Worm (Caenorhabditis elegans) whole organism, L1 larva: ENCODE results near the gene dyf-18.
"Not testable (repeated sequence)": the region's sequence is repeated elsewhere in the genome, so short reads cannot be mapped to it uniquely, and the experiment has no call there.

Experiments used
- F16B12.6 ChIP-seq: fragments of 150-350 bp; optimal IDR thresholded peaks from 2 replicates; lab custom pipeline; 2014; ENCODE audit warnings: missing biosample characterization, missing genetic modification characterization
- aly-2 ChIP-seq: fragments of 150-350 bp; optimal IDR thresholded peaks from 2 replicates; lab custom pipeline; 2014; ENCODE audit warnings: missing biosample characterization, missing genetic modification characterization
- ama-1 ChIP-seq: fragments of 150-350 bp; optimal IDR thresholded peaks from 2 replicates; lab custom pipeline; 2014
- blmp-1 ChIP-seq: fragments of 150-350 bp; optimal IDR thresholded peaks from 2 replicates; lab custom pipeline; 2014; ENCODE audit warnings: missing biosample characterization, missing genetic modification characterization
- ceh-90 ChIP-seq: sonication (generic microtip); optimal IDR thresholded peaks from 2 replicates; lab custom pipeline; 2016; ENCODE audit warnings: missing genetic modification characterization, missing compliant biosample characterization
- dsc-1 ChIP-seq: sonication (generic microtip); optimal IDR thresholded peaks from 2 replicates; lab custom pipeline; 2016; ENCODE audit warnings: mild to moderate bottlenecking, missing genetic modification characterization, missing compliant biosample characterization
- efl-3 ChIP-seq: fragments of 200-800 bp; sonication (Bioruptor generic); optimal IDR thresholded peaks from 2 replicates; lab custom pipeline; 2018; ENCODE audit warnings: mild to moderate bottlenecking, missing genetic modification characterization, missing compliant biosample characterization
- egl-27 ChIP-seq, 2 experiments: fragments of 150-350 bp in 1 of 2; sonication (generic microtip); optimal IDR thresholded peaks; 3 replicates each; lab custom pipeline; 2017 to 2018; ENCODE audit warnings: missing biosample characterization in 2 of 2, missing genetic modification characterization in 2 of 2, missing genetic modification reagents in 2 of 2
- elt-3 ChIP-seq, 6 experiments: fragments of 150-350 bp in 1 of 6; sonication (generic microtip); optimal IDR thresholded peaks; 2 replicates each; lab custom pipeline; 2017 to 2018; ENCODE audit warnings: missing biosample characterization in 6 of 6, missing genetic modification characterization in 6 of 6, inconsistent platforms in 1 of 6
- ets-5 ChIP-seq: fragments of 200-800 bp; sonication (Bioruptor generic); IDR thresholded peaks from 2 replicates; pipeline ENCODE4 v1.3.6; 2022; ENCODE audit warnings: missing genetic modification characterization, missing compliant biosample characterization
- fkh-10 ChIP-seq: sonication (generic microtip); optimal IDR thresholded peaks from 2 replicates; lab custom pipeline; 2017; ENCODE audit warnings: missing biosample characterization, missing genetic modification reagents, missing genetic modification characterization
- fkh-4 ChIP-seq: sonication (generic microtip); optimal IDR thresholded peaks from 2 replicates; lab custom pipeline; 2016; ENCODE audit warnings: missing compliant biosample characterization, missing genetic modification characterization, borderline replicate concordance
- fkh-8 ChIP-seq: sonication (generic microtip); optimal IDR thresholded peaks from 2 replicates; lab custom pipeline; 2016; ENCODE audit warnings: mild to moderate bottlenecking, missing genetic modification characterization, missing compliant biosample characterization
- lin-13 ChIP-seq: fragments of 150-350 bp; optimal IDR thresholded peaks from 2 replicates; lab custom pipeline; 2014; ENCODE audit warnings: missing biosample characterization, missing genetic modification reagents, missing genetic modification characterization
- lin-39 ChIP-seq: fragments of 150-350 bp; optimal IDR thresholded peaks from 2 replicates; lab custom pipeline; 2014; ENCODE audit warnings: missing biosample characterization, missing genetic modification reagents, missing genetic modification characterization
- lir-3 ChIP-seq: sonication (generic microtip); optimal IDR thresholded peaks from 2 replicates; lab custom pipeline; 2016; ENCODE audit warnings: mild to moderate bottlenecking, missing genetic modification characterization, moderate library complexity, missing compliant biosample characterization; ENCODE audit not compliant: poor library complexity
- mab-9 ChIP-seq: fragments of 200-800 bp; sonication (Bioruptor generic); IDR thresholded peaks from 2 replicates; pipeline ENCODE4 v1.3.6; 2022; ENCODE audit warnings: missing genetic modification reagents, missing genetic modification characterization, missing compliant biosample characterization
- mef-2 ChIP-seq: fragments of 150-350 bp; optimal IDR thresholded peaks from 2 replicates; lab custom pipeline; 2014; ENCODE audit warnings: missing biosample characterization, missing genetic modification characterization
- mep-1 ChIP-seq: fragments of 150-350 bp; optimal IDR thresholded peaks from 2 replicates; lab custom pipeline; 2014; ENCODE audit warnings: missing biosample characterization, missing genetic modification characterization
- nhr-19 ChIP-seq: fragments of 200-800 bp; sonication (Bioruptor generic); conservative IDR thresholded peaks from 2 replicates; pipeline ENCODE4 v1.3.6; 2022; ENCODE audit warnings: missing genetic modification characterization, missing compliant biosample characterization
- nhr-71 ChIP-seq: sonication (generic microtip); optimal IDR thresholded peaks from 2 replicates; lab custom pipeline; 2016; ENCODE audit warnings: mild to moderate bottlenecking, missing genetic modification characterization, moderate library complexity, missing compliant biosample characterization
- nhr-76 ChIP-seq: sonication (generic microtip); optimal IDR thresholded peaks from 2 replicates; lab custom pipeline; 2017; ENCODE audit warnings: missing biosample characterization, missing genetic modification characterization
- nhr-84 ChIP-seq: sonication (generic microtip); optimal IDR thresholded peaks from 2 replicates; lab custom pipeline; 2017; ENCODE audit warnings: missing biosample characterization, missing genetic modification characterization
- pax-3 ChIP-seq: fragments of 200-800 bp; sonication (Bioruptor generic); optimal IDR thresholded peaks from 2 replicates; lab custom pipeline; 2018; ENCODE audit warnings: mild to moderate bottlenecking, missing genetic modification characterization, moderate library complexity, missing compliant biosample characterization
- rnt-1 ChIP-seq: sonication (generic microtip); optimal IDR thresholded peaks from 2 replicates; lab custom pipeline; 2016; ENCODE audit warnings: mild to moderate bottlenecking, missing genetic modification characterization, moderate library complexity, missing compliant biosample characterization
- swsn-7 ChIP-seq: sonication (generic microtip); optimal IDR thresholded peaks from 2 replicates; lab custom pipeline; 2016; ENCODE audit warnings: missing genetic modification characterization, missing compliant biosample characterization
- tbx-2 ChIP-seq: sonication (generic microtip); optimal IDR thresholded peaks from 2 replicates; lab custom pipeline; 2016; ENCODE audit warnings: missing genetic modification characterization, missing compliant biosample characterization
- tlp-1 ChIP-seq: fragments of 150-350 bp; optimal IDR thresholded peaks from 2 replicates; lab custom pipeline; 2014; ENCODE audit warnings: missing biosample characterization, missing genetic modification characterization
- unc-30 ChIP-seq: sonication (generic microtip); optimal IDR thresholded peaks from 2 replicates; lab custom pipeline; 2017; ENCODE audit warnings: missing biosample characterization, missing genetic modification characterization
- zag-1 ChIP-seq: fragments of 150-350 bp; optimal IDR thresholded peaks from 2 replicates; lab custom pipeline; 2014; ENCODE audit warnings: missing biosample characterization, missing genetic modification characterization
- zip-4 ChIP-seq: fragments of 200-800 bp; sonication (Bioruptor generic); optimal IDR thresholded peaks from 2 replicates; lab custom pipeline; 2018; ENCODE audit warnings: mild to moderate bottlenecking, missing genetic modification characterization, moderate library complexity, missing compliant biosample characterization
- ztf-11 ChIP-seq, 2 experiments: sonication (generic microtip); optimal IDR thresholded peaks; 2 replicates each; lab custom pipeline; 2016 to 2017; ENCODE audit warnings: missing genetic modification characterization in 2 of 2, missing biosample characterization in 1 of 2, missing compliant biosample characterization in 1 of 2
- ztf-4 ChIP-seq: fragments of 150-350 bp; optimal IDR thresholded peaks from 2 replicates; lab custom pipeline; 2014; ENCODE audit warnings: missing biosample characterization, missing genetic modification characterization

The dyf-18 gene

ce11 chrIV:11801078-11801477, at the start of gene dyf-18:
TSS of gene dyf-18 (minus strand) at chrIV:11801178.
- TF ChIP-seq lin-13 (GFP tag; lab: Kevin White, UChicago) = no peak
- TF ChIP-seq ama-1 (lab: Kevin White, UChicago) = no peak
- no peak for TF ChIP-seq pax-3
- TF ChIP-seq zip-4 (GFP tag; lab: Kevin White, UChicago) = no peak
- no peak for TF ChIP-seq egl-27 (tag; optimal IDR thresholded peaks at IDR 0.05; lab: Kevin White, UChicago)
- TF ChIP-seq ets-5 = no peak
- TF ChIP-seq, all 84 proteins: peak for 0

ce11 chrIV:11847771-11848312, 46.9 kb upstream of the dyf-18 start, which contains the start of the genes F38H4.6 and F38H4.4:
TSS of gene F38H4.6 (minus strand) at chrIV:11847871.
TSS of gene F38H4.4 (plus strand) at chrIV:11848262.
- no peak for TF ChIP-seq lir-3
- TF ChIP-seq efl-3 = no peak
- TF ChIP-seq fkh-10 = no peak
- TF ChIP-seq tbx-2 (tag; lab: Kevin White, UChicago) = no peak
- TF ChIP-seq mab-9 = no peak
- TF ChIP-seq rnt-1 = no peak
- TF ChIP-seq ets-5 = no peak
- TF ChIP-seq zag-1 = no peak
- TF ChIP-seq ceh-90 (tag; lab: Kevin White, UChicago) = no peak
- no peak for TF ChIP-seq nhr-84 (tag; lab: Kevin White, UChicago)
- no peak for TF ChIP-seq mef-2 (tag; lab: Kevin White, UChicago)
- TF ChIP-seq nhr-19 = no peak
- no peak for TF ChIP-seq swsn-7 (tag; lab: Kevin White, UChicago)
- no peak for TF ChIP-seq lin-39 (tag; lab: Kevin White, UChicago)
- no peak for TF ChIP-seq ztf-11 (tag; optimal IDR thresholded peaks at IDR 0.05; lab: Kevin White, UChicago)
- TF ChIP-seq ztf-4 (tag; lab: Kevin White, UChicago) = no peak
- no peak for TF ChIP-seq dsc-1
- no peak for TF ChIP-seq nhr-76 (tag; lab: Kevin White, UChicago)

- TF ChIP-seq elt-3 (tag; optimal IDR thresholded peaks at IDR 0.05; lab: Kevin White, UChicago) = no peak
- peak; percentile 7 for TF ChIP-seq fkh-8 (tag; lab: Kevin White, UChicago)
Measured at ce11 chrIV:11842121-11842520, 41.1 kb upstream of the dyf-18 start, which contains the start of gene F38H4.3. TSS of gene F38H4.3 (plus strand) at chrIV:11842421.

ce11 chrIV:11838657-11839056, 37.7 kb upstream of the dyf-18 start, which contains the start of gene fbxb-3:
TSS of gene fbxb-3 (plus strand) at chrIV:11838957.
- TF ChIP-seq lin-39 (tag; lab: Kevin White, UChicago) = no peak
- TF ChIP-seq swsn-7 (tag; lab: Kevin White, UChicago) = no peak
- TF ChIP-seq ets-5 = no peak
- no peak for TF ChIP-seq mep-1 (tag; lab: Kevin White, UChicago)
- no peak for TF ChIP-seq nhr-76 (tag; lab: Kevin White, UChicago)
- TF ChIP-seq egl-27 (tag; optimal IDR thresholded peaks at IDR 0.05; lab: Kevin White, UChicago) = no peak
- no peak for TF ChIP-seq fkh-8 (tag; lab: Kevin White, UChicago)
- no peak for TF ChIP-seq aly-2 (tag; lab: Kevin White, UChicago)
- TF ChIP-seq tlp-1 (tag; lab: Kevin White, UChicago) = no peak
- TF ChIP-seq unc-30 (tag; lab: Kevin White, UChicago) = no peak

ce11 chrIV:11833456-11833855, 32.5 kb upstream of the dyf-18 start, which contains the start of gene M117.4:
TSS of gene M117.4 (minus strand) at chrIV:11833556.
- TF ChIP-seq blmp-1 (tag; lab: Kevin White, UChicago) (no peak), fkh-4 (tag; lab: Kevin White, UChicago) (no peak), zag-1 (no peak), ztf-11 (tag; optimal IDR thresholded peaks at IDR 0.05; lab: Kevin White, UChicago) (no peak), F16B12.6 (tag; lab: Kevin White, UChicago) (no peak)

- TF ChIP-seq nhr-71 (tag; lab: Kevin White, UChicago); tbx-2 (tag; lab: Kevin White, UChicago); egl-27 (tag; optimal IDR thresholded peaks at IDR 0.05; lab: Kevin White, UChicago): not testable (repeated sequence)
Measured at ce11 chrIV:11828012-11828411, 27.0 kb upstream of the dyf-18 start, which contains the start of gene M117.6. TSS of gene M117.6 (minus strand) at chrIV:11828112.
